Worm (Caenorhabditis elegans) whole organism, mixed stage, embryonic: ENCODE data around the gene T24D5.6.

ENCODE experiments used
- M03D4.4 ChIP-seq: sonication (generic microtip); optimal IDR thresholded peaks from 2 replicates; lab custom pipeline; 2017; ENCODE audit warnings: mild to moderate bottlenecking, missing genetic modification characterization, missing compliant biosample characterization
- blmp-1 ChIP-seq: fragments of 150-350 bp; optimal IDR thresholded peaks from 2 replicates; lab custom pipeline; 2014; ENCODE audit warnings: missing biosample characterization, missing genetic modification characterization
- ceh-43 ChIP-seq: fragments of 200-800 bp; sonication (Bioruptor generic); optimal IDR thresholded peaks from 2 replicates; lab custom pipeline; 2018; ENCODE audit warnings: mild to moderate bottlenecking, missing genetic modification characterization, moderate library complexity, missing compliant biosample characterization
- ceh-83 ChIP-seq: fragments of 200-800 bp; sonication (Bioruptor generic); optimal IDR thresholded peaks from 2 replicates; lab custom pipeline; 2018; ENCODE audit warnings: mild to moderate bottlenecking, missing genetic modification characterization, missing compliant biosample characterization
- ces-1 ChIP-seq: fragments of 150-350 bp; optimal IDR thresholded peaks from 2 replicates; lab custom pipeline; 2014; ENCODE audit warnings: missing biosample characterization, missing genetic modification reagents, missing genetic modification characterization
- cnd-1 ChIP-seq: fragments of 200-800 bp; sonication (Bioruptor generic); optimal IDR thresholded peaks from 2 replicates; lab custom pipeline; 2018; ENCODE audit warnings: mild to moderate bottlenecking, missing genetic modification characterization, missing compliant biosample characterization
- drap-1 ChIP-seq: fragments of 200-800 bp; sonication (Bioruptor generic); optimal IDR thresholded peaks from 3 replicates; lab custom pipeline; 2018; ENCODE audit warnings: mild to moderate bottlenecking, missing genetic modification characterization, missing compliant biosample characterization
- ham-2 ChIP-seq: fragments of 200-800 bp; sonication (Bioruptor generic); optimal IDR thresholded peaks from 2 replicates; lab custom pipeline; 2018; ENCODE audit warnings: mild to moderate bottlenecking, missing genetic modification characterization, missing compliant biosample characterization
- hlh-1 ChIP-seq: fragments of 150-350 bp; optimal IDR thresholded peaks from 2 replicates; lab custom pipeline; 2014; ENCODE audit warnings: missing biosample characterization, missing genetic modification reagents, missing genetic modification characterization
- lin-32 ChIP-seq: fragments of 200-800 bp; sonication (Bioruptor generic); optimal IDR thresholded peaks from 2 replicates; lab custom pipeline; 2018; ENCODE audit warnings: mild to moderate bottlenecking, missing genetic modification characterization, missing compliant biosample characterization
- mab-5 ChIP-seq: fragments of 150-350 bp; optimal IDR thresholded peaks from 2 replicates; lab custom pipeline; 2014; ENCODE audit warnings: missing biosample characterization, missing genetic modification characterization
- mls-2 ChIP-seq: sonication (generic microtip); optimal IDR thresholded peaks from 2 replicates; lab custom pipeline; 2016; ENCODE audit warnings: mild to moderate bottlenecking, missing genetic modification characterization, moderate library complexity, missing compliant biosample characterization
- nhr-12 ChIP-seq: fragments of 150-350 bp; optimal IDR thresholded peaks from 2 replicates; lab custom pipeline; 2014; ENCODE audit warnings: missing biosample characterization, missing genetic modification characterization
- pha-4 ChIP-seq: fragments of 150-350 bp; optimal IDR thresholded peaks from 2 replicates; lab custom pipeline; 2018; ENCODE audit warnings: missing biosample characterization, missing genetic modification reagents, missing genetic modification characterization
- sem-2 ChIP-seq: fragments of 200-800 bp; sonication (Bioruptor generic); optimal IDR thresholded peaks from 2 replicates; lab custom pipeline; 2018; ENCODE audit warnings: mild to moderate bottlenecking, missing genetic modification characterization, missing compliant biosample characterization
- snpc-4 ChIP-seq: fragments of 150-350 bp; optimal IDR thresholded peaks from 2 replicates; lab custom pipeline; 2014; ENCODE audit warnings: missing biosample characterization, missing genetic modification characterization
- sptf-1 ChIP-seq: sonication (generic microtip); optimal IDR thresholded peaks from 2 replicates; lab custom pipeline; 2017; ENCODE audit warnings: mild to moderate bottlenecking, missing genetic modification characterization, moderate library complexity, missing compliant biosample characterization
- zip-8 ChIP-seq: fragments of 150-350 bp; optimal IDR thresholded peaks from 2 replicates; lab custom pipeline; 2014; ENCODE audit warnings: missing biosample characterization, missing genetic modification characterization
- ztf-11 ChIP-seq: fragments of 150-350 bp; optimal IDR thresholded peaks from 2 replicates; lab custom pipeline; 2014; ENCODE audit warnings: missing biosample characterization, missing genetic modification characterization

Gene T24D5.6

ce11 chrX:12645846-12646245 lies 42.4 kb downstream of the T24D5.6 start:
- no peak for TF ChIP-seq drap-1 (GFP tag; lab: Kevin White, UChicago)
- no peak for TF ChIP-seq hlh-1 (tag; lab: Kevin White, UChicago)
- TF ChIP-seq sptf-1: no peak
- no peak for TF ChIP-seq zip-8 (tag; lab: Kevin White, UChicago)
- TF ChIP-seq lin-32 (GFP tag; lab: Kevin White, UChicago): no peak
- TF ChIP-seq snpc-4 (tag; lab: Kevin White, UChicago): no peak
- no peak for TF ChIP-seq mab-5 (tag; lab: Kevin White, UChicago)
- no peak for TF ChIP-seq blmp-1 (tag; lab: Kevin White, UChicago)
- no peak for TF ChIP-seq ztf-11 (tag; lab: Kevin White, UChicago)
- TF ChIP-seq ceh-43 (GFP tag; lab: Kevin White, UChicago): no peak
- no peak for TF ChIP-seq ham-2
- no peak for TF ChIP-seq mls-2 (tag; lab: Kevin White, UChicago)
- TF ChIP-seq nhr-12 (tag; lab: Kevin White, UChicago): no peak
- no peak for TF ChIP-seq sem-2
- no peak for TF ChIP-seq ces-1
- TF ChIP-seq ceh-83 (GFP tag; lab: Kevin White, UChicago): no peak
- no peak for TF ChIP-seq cnd-1
- no peak for TF ChIP-seq M03D4.4
- TF ChIP-seq pha-4 (tag; lab: Kevin White, UChicago): no peak

ce11 chrX:12646546-12647167 lies 43.2 kb downstream of the T24D5.6 start, which contains the start of gene zmp-5:
TSS of gene zmp-5 (plus strand) at chrX:12647117.
- no peak for TF ChIP-seq ham-2
